Fruit fly (Drosophila melanogaster) whole organism, embryonic: Measurements from ENCODE around the gene Pcd.
A peak's percentile ranks its signal among the peaks of the same experiment; 100 is the strongest.

Experiments
- Atf6 ChIP-seq: fragments of 200-800 bp; sonication (Bioruptor generic); IDR thresholded peaks from 2 replicates; pipeline ENCODE4 v1.3.6; 2022; ENCODE audit warnings: missing biosample characterization, missing genetic modification characterization
- CG1024 ChIP-seq: fragments of 200-800 bp; sonication (Bioruptor generic); IDR thresholded peaks from 2 replicates; pipeline ENCODE4 v1.3.6; 2022; ENCODE audit warnings: missing biosample characterization, missing genetic modification characterization
- CG10654 ChIP-seq: fragments of 200-800 bp; sonication (Bioruptor generic); optimal IDR thresholded peaks from 2 replicates; lab custom pipeline; 2016; ENCODE audit warnings: missing biosample characterization, missing genetic modification characterization
- CG12236 ChIP-seq: fragments of 200-800 bp; sonication (Bioruptor generic); optimal IDR thresholded peaks from 2 replicates; lab custom pipeline; 2016; ENCODE audit warnings: missing biosample characterization, missing genetic modification characterization
- CG12744 ChIP-seq: fragments of 200-800 bp; sonication (Bioruptor generic); optimal IDR thresholded peaks from 2 replicates; lab custom pipeline; 2016; ENCODE audit warnings: missing biosample characterization, missing genetic modification characterization
- CG13424 ChIP-seq: fragments of 200-800 bp; sonication (Bioruptor generic); optimal IDR thresholded peaks from 2 replicates; lab custom pipeline; 2019; ENCODE audit warnings: missing biosample characterization, mild to moderate bottlenecking, missing genetic modification characterization, moderate library complexity
- CG14710 ChIP-seq: fragments of 200-800 bp; sonication (Bioruptor generic); optimal IDR thresholded peaks from 3 replicates; lab custom pipeline; 2019; ENCODE audit warnings: missing biosample characterization, mild to moderate bottlenecking, missing genetic modification characterization, moderate library complexity
- CG15696 ChIP-seq: fragments of 200-800 bp; sonication (Bioruptor generic); optimal IDR thresholded peaks from 2 replicates; lab custom pipeline; 2019; ENCODE audit warnings: missing biosample characterization, mild to moderate bottlenecking, missing genetic modification characterization, moderate library complexity
- CG1603 ChIP-seq: fragments of 200-800 bp; sonication (Bioruptor generic); optimal IDR thresholded peaks from 2 replicates; lab custom pipeline; 2019; ENCODE audit warnings: missing biosample characterization, mild to moderate bottlenecking, missing genetic modification characterization, moderate library complexity
- CG17328 ChIP-seq: fragments of 200-800 bp; sonication (Bioruptor generic); IDR thresholded peaks from 2 replicates; pipeline ENCODE4 v1.3.6; 2022; ENCODE audit warnings: missing biosample characterization, missing genetic modification characterization
- CG18476 ChIP-seq: fragments of 200-800 bp; sonication (Bioruptor generic); optimal IDR thresholded peaks from 2 replicates; lab custom pipeline; 2016; ENCODE audit warnings: missing biosample characterization, mild to moderate bottlenecking, missing genetic modification characterization
- CG2875 ChIP-seq: fragments of 200-800 bp; sonication (Bioruptor generic); optimal IDR thresholded peaks from 2 replicates; lab custom pipeline; 2017; ENCODE audit warnings: missing biosample characterization, mild to moderate bottlenecking, missing genetic modification characterization, missing genetic modification reagents
- CG2889 ChIP-seq: fragments of 200-800 bp; sonication (Bioruptor generic); IDR thresholded peaks from 3 replicates; pipeline ENCODE4 v1.3.6; 2022; ENCODE audit warnings: missing biosample characterization, missing genetic modification characterization
- CG3847 ChIP-seq: fragments of 200-800 bp; sonication (Bioruptor generic); IDR thresholded peaks from 2 replicates; pipeline ENCODE4 v1.3.6; 2022; ENCODE audit warnings: missing biosample characterization, missing genetic modification characterization
- CG4820 ChIP-seq: fragments of 200-800 bp; sonication (Bioruptor generic); optimal IDR thresholded peaks from 3 replicates; lab custom pipeline; 2016; ENCODE audit warnings: missing biosample characterization, missing genetic modification characterization
- CG7271 ChIP-seq: fragments of 200-800 bp; sonication (Bioruptor generic); optimal IDR thresholded peaks from 2 replicates; lab custom pipeline; 2018; ENCODE audit warnings: missing biosample characterization, mild to moderate bottlenecking, missing genetic modification characterization, moderate library complexity
- CG7839 ChIP-seq: fragments of 200-800 bp; sonication (Bioruptor generic); optimal IDR thresholded peaks from 3 replicates; lab custom pipeline; 2018; ENCODE audit warnings: missing biosample characterization, mild to moderate bottlenecking, missing genetic modification characterization, moderate library complexity
- CG8388 ChIP-seq: fragments of 200-800 bp; sonication (Bioruptor generic); optimal IDR thresholded peaks from 2 replicates; lab custom pipeline; 2019; ENCODE audit warnings: missing biosample characterization, mild to moderate bottlenecking, missing genetic modification characterization, moderate library complexity
- CG9437 ChIP-seq: fragments of 200-800 bp; sonication (Bioruptor generic); optimal IDR thresholded peaks from 2 replicates; lab custom pipeline; 2018; ENCODE audit warnings: missing biosample characterization, mild to moderate bottlenecking, missing genetic modification characterization
- CoRest ChIP-seq: fragments of 200-800 bp; sonication (Bioruptor generic); optimal IDR thresholded peaks from 3 replicates; lab custom pipeline; 2018; ENCODE audit warnings: missing biosample characterization, mild to moderate bottlenecking, missing genetic modification characterization, moderate library complexity
- Eip74EF ChIP-seq, 2 experiments: fragments of 200-800 bp in 1 of 2; fragments of >200 bp in 1 of 2; sonication (Bioruptor generic) in 1 of 2; optimal IDR thresholded peaks; 2 replicates each; lab custom pipeline; 2017 to 2019; ENCODE audit warnings: missing biosample characterization in 2 of 2, missing genetic modification characterization in 2 of 2, mild to moderate bottlenecking in 1 of 2, moderate library complexity in 1 of 2
- Elba2 ChIP-seq: fragments of 200-800 bp; sonication (Bioruptor generic); optimal IDR thresholded peaks from 3 replicates; lab custom pipeline; 2016; ENCODE audit warnings: missing biosample characterization, missing genetic modification characterization
- Hmr ChIP-seq: fragments of 200-800 bp; sonication (Bioruptor generic); optimal IDR thresholded peaks from 3 replicates; lab custom pipeline; 2017; ENCODE audit warnings: mild to moderate bottlenecking, missing biosample characterization, missing genetic modification reagents, missing genetic modification characterization
- Hr3 ChIP-seq: fragments of 200-800 bp; sonication (Bioruptor generic); optimal IDR thresholded peaks from 3 replicates; lab custom pipeline; 2016; ENCODE audit warnings: missing biosample characterization, missing genetic modification characterization
- Kr ChIP-seq: fragments of 200-800 bp; sonication (Bioruptor generic); optimal IDR thresholded peaks from 2 replicates; lab custom pipeline; 2017; ENCODE audit warnings: missing biosample characterization, mild to moderate bottlenecking, missing genetic modification characterization
- Lhr ChIP-seq: fragments of 200-800 bp; sonication (Bioruptor generic); optimal IDR thresholded peaks from 3 replicates; lab custom pipeline; 2017; ENCODE audit warnings: mild to moderate bottlenecking, missing biosample characterization, missing genetic modification reagents, missing genetic modification characterization
- MBD-R2 ChIP-seq: fragments of 200-800 bp; sonication (Bioruptor generic); IDR thresholded peaks from 2 replicates; pipeline ENCODE4 v1.3.6; 2022; ENCODE audit warnings: missing biosample characterization, missing genetic modification characterization
- Med ChIP-seq: fragments of 200-800 bp; sonication (Bioruptor generic); peaks from one replicate; lab custom pipeline; 2016; ENCODE audit warnings: missing biosample characterization, missing genetic modification characterization, mild to moderate bottlenecking, inconsistent platforms, moderate library complexity
- Pdp1 ChIP-seq, 2 experiments: fragments of 200-800 bp; sonication (Bioruptor generic); optimal IDR thresholded peaks; 3 replicates each; lab custom pipeline; 2016; ENCODE audit warnings: missing biosample characterization in 2 of 2, missing genetic modification characterization in 2 of 2, mild to moderate bottlenecking in 1 of 2, moderate library complexity in 1 of 2
- Side ChIP-seq: fragments of 200-800 bp; sonication (Bioruptor generic); optimal IDR thresholded peaks from 2 replicates; lab custom pipeline; 2016; ENCODE audit warnings: missing biosample characterization, missing genetic modification characterization
- Sox100B ChIP-seq: fragments of 200-800 bp; sonication (Bioruptor generic); optimal IDR thresholded peaks from 3 replicates; lab custom pipeline; 2018; ENCODE audit warnings: missing biosample characterization, mild to moderate bottlenecking, missing genetic modification characterization
- Sox102F ChIP-seq: fragments of 200-800 bp; sonication (Bioruptor generic); optimal IDR thresholded peaks from 2 replicates; lab custom pipeline; 2018; ENCODE audit warnings: missing biosample characterization, mild to moderate bottlenecking, missing genetic modification characterization, moderate library complexity
- Spps ChIP-seq: fragments of 200-800 bp; sonication (Bioruptor generic); optimal IDR thresholded peaks from 2 replicates; lab custom pipeline; 2018; ENCODE audit warnings: missing biosample characterization, mild to moderate bottlenecking, missing genetic modification characterization
- dan ChIP-seq: fragments of 200-800 bp; sonication (Bioruptor generic); IDR thresholded peaks from 2 replicates; pipeline ENCODE4 v1.3.6; 2022; ENCODE audit warnings: missing biosample characterization, missing genetic modification characterization
- dimm ChIP-seq: fragments of 200-800 bp; sonication (Bioruptor generic); IDR thresholded peaks from 2 replicates; pipeline ENCODE4 v1.3.6; 2022; ENCODE audit warnings: missing biosample characterization, missing genetic modification characterization
- dmrt11E ChIP-seq: fragments of 200-800 bp; sonication (Bioruptor generic); optimal IDR thresholded peaks from 3 replicates; lab custom pipeline; 2018; ENCODE audit warnings: missing biosample characterization, mild to moderate bottlenecking, missing genetic modification characterization, moderate library complexity
- dpn ChIP-seq, 2 experiments: fragments of 200-800 bp; sonication (Bioruptor generic); optimal IDR thresholded peaks; 3 replicates each; lab custom pipeline; 2016; ENCODE audit warnings: missing biosample characterization in 2 of 2, missing genetic modification characterization in 2 of 2
- esg ChIP-seq: fragments of 200-800 bp; sonication (Bioruptor generic); conservative IDR thresholded peaks from 2 replicates; pipeline ENCODE4 v1.3.6; 2022; ENCODE audit warnings: missing biosample characterization, missing genetic modification characterization
- gem ChIP-seq: fragments of 200-800 bp; sonication (Bioruptor generic); optimal IDR thresholded peaks from 2 replicates; lab custom pipeline; 2019; ENCODE audit warnings: missing biosample characterization, mild to moderate bottlenecking, missing genetic modification characterization, moderate library complexity
- gsb-n ChIP-seq: fragments of 200-800 bp; sonication (Bioruptor generic); optimal IDR thresholded peaks from 3 replicates; lab custom pipeline; 2018; ENCODE audit warnings: missing biosample characterization, mild to moderate bottlenecking, missing genetic modification characterization
- hb ChIP-seq: fragments of 200-800 bp; sonication (Bioruptor generic); IDR thresholded peaks from 3 replicates; pipeline ENCODE4 v1.3.6; 2022; ENCODE audit warnings: missing biosample characterization, missing genetic modification characterization; ENCODE audit not compliant: partially characterized antibody
- kay ChIP-seq: fragments of 200-800 bp; sonication (Bioruptor generic); optimal IDR thresholded peaks from 2 replicates; lab custom pipeline; 2016; ENCODE audit warnings: missing biosample characterization, missing genetic modification characterization
- nerfin-1 ChIP-seq: fragments of 200-800 bp; sonication (Bioruptor generic); optimal IDR thresholded peaks from 3 replicates; lab custom pipeline; 2019; ENCODE audit warnings: missing biosample characterization, mild to moderate bottlenecking, missing genetic modification characterization, moderate library complexity
- nmo ChIP-seq: fragments of 200-800 bp; sonication (Bioruptor generic); optimal IDR thresholded peaks from 2 replicates; lab custom pipeline; 2018; ENCODE audit warnings: missing biosample characterization, mild to moderate bottlenecking, missing genetic modification characterization, moderate library complexity
- prd ChIP-seq, 3 experiments: fragments of >200 bp in 2 of 3; fragments of 200-800 bp in 1 of 3; sonication (Bioruptor generic) in 1 of 3; optimal IDR thresholded peaks in 2 of 3; IDR thresholded peaks in 1 of 3; 2 replicates in 2 of 3; 3 replicates in 1 of 3; pipeline versions ENCODE4 v1.3.6 to Lab custom; 2017 to 2022; ENCODE audit warnings: missing biosample characterization in 1 of 3, missing genetic modification characterization in 1 of 3
- pros ChIP-seq: fragments of 200-800 bp; sonication (Bioruptor generic); optimal IDR thresholded peaks from 3 replicates; lab custom pipeline; 2019; ENCODE audit warnings: missing biosample characterization, mild to moderate bottlenecking, missing genetic modification characterization, moderate library complexity
- row ChIP-seq: fragments of 200-800 bp; sonication (Bioruptor generic); IDR thresholded peaks from 3 replicates; pipeline ENCODE4 v1.3.6; 2022; ENCODE audit warnings: missing biosample characterization, missing genetic modification characterization
- tll ChIP-seq, 2 experiments: fragments of 200-800 bp in 1 of 2; fragments of >200 bp in 1 of 2; sonication (Bioruptor generic) in 1 of 2; optimal IDR thresholded peaks; 2 replicates each; lab custom pipeline; 2017 to 2019; ENCODE audit warnings: missing biosample characterization in 2 of 2, missing genetic modification characterization in 2 of 2, mild to moderate bottlenecking in 1 of 2, moderate library complexity in 1 of 2
- zfh1 ChIP-seq: fragments of 200-800 bp; sonication (Bioruptor generic); IDR thresholded peaks from 3 replicates; pipeline ENCODE4 v1.3.6; 2022; ENCODE audit warnings: missing biosample characterization, missing genetic modification characterization

Pcd gene

DNA sequence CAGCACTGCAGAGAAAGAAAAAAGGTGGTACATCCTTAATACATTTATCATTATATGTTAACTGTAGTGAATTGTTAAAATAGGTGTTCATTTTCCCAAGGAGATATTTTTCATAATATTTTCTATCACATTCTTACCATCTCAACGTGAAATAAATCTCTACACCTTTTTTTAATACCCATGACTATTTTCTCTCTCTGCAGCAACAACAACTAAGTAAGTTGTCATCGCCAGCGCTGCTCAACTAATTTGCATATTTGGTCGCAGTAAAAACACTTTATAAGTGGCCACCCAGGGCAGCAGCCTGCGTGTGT is 32.5 kb upstream of the Pcd start (continued):
- TF ChIP-seq CG14710 (peak; percentile 47), Elba2 (GFP tag; lab: Kevin White, UChicago) (no peak), CG8388 (GFP tag; lab: Kevin White, UChicago) (peak; percentile 49), CG7271 (no peak), CG15696 (tag; lab: Kevin White, UChicago) (peak; percentile 28), nmo (GFP tag; lab: Kevin White, UChicago) (peak; percentile 60), Atf6 (GFP tag; lab: Robert Waterston, UW) (no peak), gem (tag; lab: Kevin White, UChicago) (peak; percentile 72), Lhr (peak; percentile 2), Sox100B (peak; percentile 47), CG12236 (GFP tag; lab: Kevin White, UChicago) (no peak), Spps (tag; lab: Kevin White, UChicago) (peak; percentile 36), kay (no peak), Med (GFP tag; lab: Kevin White, UChicago) (peak; percentile 78), dimm (GFP tag; lab: Robert Waterston, UW) (no peak), Pdp1 (GFP tag; optimal IDR thresholded peaks at IDR 0.05; lab: Kevin White, UChicago) (peak in 1 of 2 experiments; percentile 11), dpn (GFP tag; optimal IDR thresholded peaks at IDR 0.05; lab: Kevin White, UChicago) (peak in 1 of 2 experiments; percentile 21), tll (GFP tag; optimal IDR thresholded peaks at IDR 0.05; lab: Kevin White, UChicago) (no peak), gsb-n (tag; lab: Kevin White, UChicago) (peak; percentile 53), CG12744 (no peak), CG2875 (GFP tag; lab: Kevin White, UChicago) (peak; percentile 5), CG2889 (GFP tag; lab: Robert Waterston, UW) (no peak), CG1024 (GFP tag; lab: Robert Waterston, UW) (no peak), CG3847 (GFP tag; lab: Robert Waterston, UW) (0 out of 2 replicates have a peak, but pooled peaks have one; percentile 20), CG13424 (tag; lab: Kevin White, UChicago) (peak; percentile 58), hb (GFP tag; lab: Robert Waterston, UW) (no peak), Side (no peak), CG9437 (GFP tag; lab: Kevin White, UChicago) (peak; percentile 20), Kr (no peak), CG18476 (peak; percentile 2), CG1603 (tag; lab: Kevin White, UChicago) (peak; percentile 71), zfh1 (GFP tag; lab: Robert Waterston, UW) (peak; percentile 33; the same call in 1 of the 3 replicates), dmrt11E (tag; lab: Kevin White, UChicago) (peak; percentile 61), Sox102F (peak; percentile 69), CG7839 (tag; lab: Kevin White, UChicago) (peak; percentile 58), dan (no peak), CoRest (tag; lab: Kevin White, UChicago) (peak; percentile 48), pros (GFP tag; lab: Kevin White, UChicago) (no peak), nerfin-1 (tag; lab: Kevin White, UChicago) (peak; percentile 31), CG10654 (GFP tag; lab: Kevin White, UChicago) (peak; percentile 4), CG17328 (GFP tag; lab: Robert Waterston, UW) (peak; percentile 43; the same call in 1 of the 2 replicates), Hr3 (GFP tag; lab: Kevin White, UChicago) (peak; percentile 34), Hmr (GFP tag; lab: Kevin White, UChicago) (peak; percentile 24), MBD-R2 (GFP tag; lab: Robert Waterston, UW) (no peak), Eip74EF (GFP tag; optimal IDR thresholded peaks at IDR 0.05; lab: Kevin White, UChicago) (peak in 1 of 2 experiments; percentile 12), CG4820 (GFP tag; lab: Kevin White, UChicago) (peak; percentile 24), prd (optimal IDR thresholded peaks at IDR 0.05; lab: Kevin White, UChicago) (no peak), prd (GFP tag; IDR thresholded peaks at IDR 0.05; lab: Robert Waterston, UW) (peak; percentile 36; the same call in 1 of the 3 replicates), esg (GFP tag; lab: Robert Waterston, UW) (0 out of 2 replicates have a peak, but pooled peaks have one; percentile 38), row (peak; percentile 68)
